Worm (Caenorhabditis elegans) whole organism, L4 larva: ENCODE results near the gene Y46E12A.5.
A peak's percentile ranks its signal among the peaks of the same experiment; 100 is the strongest.

Source experiments
- D1046.2 ChIP-seq: fragments of 200-800 bp; sonication (Bioruptor generic); IDR thresholded peaks from 2 replicates; pipeline ENCODE4 v1.3.6; 2022; ENCODE audit warnings: missing genetic modification characterization, missing compliant biosample characterization
- F10B5.3 ChIP-seq: sonication (generic microtip); optimal IDR thresholded peaks from 2 replicates; lab custom pipeline; 2016; ENCODE audit warnings: mild to moderate bottlenecking, missing genetic modification characterization, missing compliant biosample characterization
- F37D6.2 ChIP-seq: sonication (generic microtip); optimal IDR thresholded peaks from 2 replicates; lab custom pipeline; 2016; ENCODE audit warnings: mild to moderate bottlenecking, missing genetic modification characterization, missing compliant biosample characterization
- F44E2.7 ChIP-seq: fragments of 200-800 bp; sonication (Bioruptor generic); IDR thresholded peaks from 2 replicates; pipeline ENCODE4 v2.1.2; 2022; ENCODE audit warnings: missing genetic modification characterization, missing compliant biosample characterization
- Y48G9A.11 ChIP-seq: fragments of 200-800 bp; sonication (Bioruptor generic); IDR thresholded peaks from 2 replicates; pipeline ENCODE4 v1.3.6; 2022; ENCODE audit warnings: missing genetic modification reagents, missing genetic modification characterization, missing compliant biosample characterization
- ZK546.5 ChIP-seq, 2 experiments: sonication (generic microtip); optimal IDR thresholded peaks; 2 replicates each; lab custom pipeline; 2017; ENCODE audit warnings: missing biosample characterization in 2 of 2, missing genetic modification characterization in 2 of 2
- aha-1 ChIP-seq: fragments of 150-350 bp; peaks from one replicate; lab custom pipeline; 2014; ENCODE audit warnings: missing biosample characterization, missing genetic modification characterization
- aly-2 ChIP-seq: sonication (generic microtip); optimal IDR thresholded peaks from 2 replicates; lab custom pipeline; 2018; ENCODE audit warnings: missing biosample characterization, missing genetic modification characterization
- arid-1 ChIP-seq: fragments of 200-800 bp; sonication (Bioruptor generic); conservative IDR thresholded peaks from 2 replicates; pipeline ENCODE4 v1.3.6; 2022; ENCODE audit warnings: missing genetic modification reagents, missing genetic modification characterization, missing compliant biosample characterization
- ceh-62 ChIP-seq: sonication (generic microtip); optimal IDR thresholded peaks from 2 replicates; lab custom pipeline; 2017; ENCODE audit warnings: missing biosample characterization, missing genetic modification characterization
- ceh-82 ChIP-seq: sonication (generic microtip); optimal IDR thresholded peaks from 2 replicates; lab custom pipeline; 2017; ENCODE audit warnings: missing biosample characterization, missing genetic modification characterization
- daf-8 ChIP-seq: fragments of 200-800 bp; sonication (Bioruptor generic); IDR thresholded peaks from 2 replicates; pipeline ENCODE4 v1.3.6; 2022; ENCODE audit warnings: missing genetic modification characterization, missing compliant biosample characterization
- dmd-6 ChIP-seq: fragments of 200-800 bp; sonication (Bioruptor generic); IDR thresholded peaks from 2 replicates; pipeline ENCODE4 v1.3.6; 2022; ENCODE audit warnings: missing genetic modification reagents, missing genetic modification characterization, missing compliant biosample characterization
- dmd-8 ChIP-seq: fragments of 200-800 bp; sonication (Bioruptor generic); IDR thresholded peaks from 2 replicates; pipeline ENCODE4 v1.3.6; 2022; ENCODE audit warnings: missing genetic modification characterization, missing compliant biosample characterization
- dmd-9 ChIP-seq: fragments of 200-800 bp; sonication (Bioruptor generic); IDR thresholded peaks from 2 replicates; pipeline ENCODE4 v1.3.6; 2022; ENCODE audit warnings: missing genetic modification reagents, missing genetic modification characterization, missing compliant biosample characterization
- dpl-1 ChIP-seq: fragments of 150-350 bp; optimal IDR thresholded peaks from 2 replicates; lab custom pipeline; 2014; ENCODE audit warnings: missing biosample characterization, missing genetic modification reagents, missing genetic modification characterization
- dve-1 ChIP-seq: sonication (generic microtip); optimal IDR thresholded peaks from 2 replicates; lab custom pipeline; 2017; ENCODE audit warnings: antibody characterized with exemption, mild to moderate bottlenecking, missing genetic modification characterization, missing compliant biosample characterization; ENCODE audit not compliant: insufficient read depth
- egl-27 ChIP-seq: sonication (generic microtip); optimal IDR thresholded peaks from 3 replicates; lab custom pipeline; 2017; ENCODE audit warnings: missing biosample characterization, missing genetic modification reagents, missing genetic modification characterization
- egl-43 ChIP-seq: fragments of 200-800 bp; sonication (Bioruptor generic); IDR thresholded peaks from 2 replicates; pipeline ENCODE4 v1.3.6; 2022; ENCODE audit warnings: missing genetic modification reagents, missing genetic modification characterization, missing compliant biosample characterization
- fkh-10 ChIP-seq: fragments of 150-350 bp; optimal IDR thresholded peaks from 2 replicates; lab custom pipeline; 2014; ENCODE audit warnings: missing biosample characterization, missing genetic modification reagents, missing genetic modification characterization
- hif-1 ChIP-seq, 2 experiments: sonication (generic microtip); optimal IDR thresholded peaks; 2 replicates each; lab custom pipeline; 2016 to 2017; ENCODE audit warnings: missing compliant biosample characterization in 2 of 2, missing genetic modification characterization in 2 of 2, missing genetic modification reagents in 2 of 2, missing genotype in 2 of 2, mild to moderate bottlenecking in 1 of 2
- hlh-30 ChIP-seq: sonication (generic microtip); optimal IDR thresholded peaks from 2 replicates; lab custom pipeline; 2017; ENCODE audit warnings: antibody characterized with exemption, mild to moderate bottlenecking, missing genetic modification characterization, missing compliant biosample characterization; ENCODE audit not compliant: insufficient read depth
- hmg-1.1 ChIP-seq: fragments of 200-800 bp; sonication (Bioruptor generic); IDR thresholded peaks from 2 replicates; pipeline ENCODE4 v1.3.6; 2022; ENCODE audit warnings: missing genetic modification reagents, missing genetic modification characterization, missing compliant biosample characterization
- lim-7 ChIP-seq: fragments of 200-800 bp; sonication (Bioruptor generic); IDR thresholded peaks from 2 replicates; pipeline ENCODE4 v1.3.6; 2022; ENCODE audit warnings: missing genetic modification characterization, missing compliant biosample characterization
- lin-1 ChIP-seq: fragments of 200-800 bp; sonication (Bioruptor generic); IDR thresholded peaks from 2 replicates; pipeline ENCODE4 v1.3.6; 2022; ENCODE audit warnings: missing genetic modification reagents, missing genetic modification characterization, missing compliant biosample characterization
- lin-13 ChIP-seq: fragments of 150-350 bp; optimal IDR thresholded peaks from 2 replicates; lab custom pipeline; 2014; ENCODE audit warnings: missing biosample characterization, missing genetic modification reagents, missing genetic modification characterization
- lin-15B ChIP-seq: fragments of 150-350 bp; sonication (generic microtip); optimal IDR thresholded peaks from 3 replicates; lab custom pipeline; 2014; ENCODE audit warnings: missing biosample characterization, missing genetic modification characterization
- lin-29 ChIP-seq: fragments of 200-800 bp; sonication (Bioruptor generic); IDR thresholded peaks from 2 replicates; pipeline ENCODE4 v1.3.6; 2022; ENCODE audit warnings: missing genetic modification reagents, missing genetic modification characterization, missing compliant biosample characterization
- lin-38 ChIP-seq: fragments of 200-800 bp; sonication (Bioruptor generic); IDR thresholded peaks from 2 replicates; pipeline ENCODE4 v1.3.6; 2022; ENCODE audit warnings: missing genetic modification reagents, missing genetic modification characterization, missing compliant biosample characterization
- lin-39 ChIP-seq: fragments of 150-350 bp; optimal IDR thresholded peaks from 2 replicates; lab custom pipeline; 2014; ENCODE audit warnings: missing biosample characterization, missing genetic modification reagents, missing genetic modification characterization
- lsy-2 ChIP-seq, 2 experiments: fragments of 150-350 bp in 1 of 2; sonication (generic microtip) in 1 of 2; optimal IDR thresholded peaks; 2 replicates each; lab custom pipeline; 2014 to 2017; ENCODE audit warnings: missing biosample characterization in 2 of 2, missing genetic modification characterization in 2 of 2
- madf-5 ChIP-seq, 2 experiments: fragments of 200-800 bp; sonication (Bioruptor generic); IDR thresholded peaks; 2 replicates each; pipeline ENCODE4 v1.3.6; 2022; ENCODE audit warnings: missing compliant biosample characterization in 2 of 2, missing genetic modification characterization in 2 of 2
- mes-2 ChIP-seq: sonication (generic microtip); optimal IDR thresholded peaks from 2 replicates; lab custom pipeline; 2016; ENCODE audit warnings: missing genotype, mild to moderate bottlenecking, missing genetic modification characterization, missing compliant biosample characterization; ENCODE audit not compliant: poor library complexity, severe bottlenecking
- mxl-3 ChIP-seq: fragments of 200-800 bp; sonication (Bioruptor generic); optimal IDR thresholded peaks from 2 replicates; lab custom pipeline; 2018; ENCODE audit warnings: mild to moderate bottlenecking, missing genetic modification characterization, missing compliant biosample characterization
- nhr-11 ChIP-seq: fragments of 150-350 bp; optimal IDR thresholded peaks from 2 replicates; lab custom pipeline; 2014; ENCODE audit warnings: missing biosample characterization, missing genetic modification characterization
- nhr-111 ChIP-seq: fragments of 200-800 bp; sonication (Bioruptor generic); optimal IDR thresholded peaks from 2 replicates; lab custom pipeline; 2018; ENCODE audit warnings: mild to moderate bottlenecking, missing genetic modification characterization, missing compliant biosample characterization
- nhr-77 ChIP-seq: fragments of 150-350 bp; optimal IDR thresholded peaks from 2 replicates; lab custom pipeline; 2014; ENCODE audit warnings: missing biosample characterization, missing genetic modification characterization
- pha-4 ChIP-seq, 2 experiments: fragments of 150-350 bp in 1 of 2; fragments of 200-800 bp in 1 of 2; sonication (Bioruptor generic) in 1 of 2; IDR thresholded peaks in 1 of 2; optimal IDR thresholded peaks in 1 of 2; 2 replicates each; pipeline versions ENCODE4 v1.3.6 to Lab custom; 2014 to 2022; ENCODE audit warnings: missing genetic modification characterization in 2 of 2, missing genetic modification reagents in 2 of 2, missing biosample characterization in 1 of 2, missing compliant biosample characterization in 1 of 2
- pqm-1 ChIP-seq: sonication (generic microtip); optimal IDR thresholded peaks from 2 replicates; lab custom pipeline; 2017; ENCODE audit warnings: missing biosample characterization, missing genetic modification characterization
- sdz-12 ChIP-seq: fragments of 200-800 bp; sonication (Bioruptor generic); optimal IDR thresholded peaks from 2 replicates; lab custom pipeline; 2018; ENCODE audit warnings: mild to moderate bottlenecking, missing genetic modification characterization, missing compliant biosample characterization
- set-16 ChIP-seq: fragments of 200-800 bp; sonication (Bioruptor generic); IDR thresholded peaks from 2 replicates; pipeline ENCODE4 v1.3.6; 2022; ENCODE audit warnings: missing genetic modification reagents, missing genetic modification characterization, missing compliant biosample characterization
- skn-1 ChIP-seq: fragments of 150-350 bp; optimal IDR thresholded peaks from 2 replicates; lab custom pipeline; 2014; ENCODE audit warnings: missing biosample characterization, missing genetic modification characterization
- spr-3 ChIP-seq: fragments of 200-800 bp; sonication (Bioruptor generic); optimal IDR thresholded peaks from 2 replicates; lab custom pipeline; 2018; ENCODE audit warnings: mild to moderate bottlenecking, missing genetic modification characterization, missing compliant biosample characterization
- tag-97 ChIP-seq: fragments of 200-800 bp; sonication (Bioruptor generic); IDR thresholded peaks from 2 replicates; pipeline ENCODE4 v1.3.6; 2022; ENCODE audit warnings: missing genetic modification characterization, missing compliant biosample characterization
- tra-1 ChIP-seq: fragments of 200-800 bp; sonication (Bioruptor generic); IDR thresholded peaks from 2 replicates; pipeline ENCODE4 v1.3.6; 2022; ENCODE audit warnings: missing genetic modification reagents, missing genetic modification characterization, missing compliant biosample characterization
- unc-39 ChIP-seq: sonication (generic microtip); optimal IDR thresholded peaks from 2 replicates; lab custom pipeline; 2017; ENCODE audit warnings: missing biosample characterization, missing genetic modification characterization
- vab-7 ChIP-seq: fragments of 200-800 bp; sonication (Bioruptor generic); IDR thresholded peaks from 2 replicates; pipeline ENCODE4 v1.3.6; 2022; ENCODE audit warnings: missing genetic modification reagents, missing genetic modification characterization, missing compliant biosample characterization
- zfp-2 ChIP-seq: sonication (generic microtip); optimal IDR thresholded peaks from 2 replicates; lab custom pipeline; 2016; ENCODE audit warnings: mild to moderate bottlenecking, missing genetic modification characterization, missing compliant biosample characterization
- ztf-11 ChIP-seq: fragments of 150-350 bp; optimal IDR thresholded peaks from 2 replicates; lab custom pipeline; 2014; ENCODE audit warnings: missing biosample characterization, missing genetic modification characterization

Y46E12A.5 gene

ce11 chrIII:1743488-1744020 lies 14.5 kb downstream of the Y46E12A.5 start:
- TF ChIP-seq aha-1 (peak; percentile 51), mes-2 (no peak), aly-2 (tag; lab: Kevin White, UChicago) (no peak), dpl-1 (GFP tag; lab: Kevin White, UChicago) (no peak)

DNA sequence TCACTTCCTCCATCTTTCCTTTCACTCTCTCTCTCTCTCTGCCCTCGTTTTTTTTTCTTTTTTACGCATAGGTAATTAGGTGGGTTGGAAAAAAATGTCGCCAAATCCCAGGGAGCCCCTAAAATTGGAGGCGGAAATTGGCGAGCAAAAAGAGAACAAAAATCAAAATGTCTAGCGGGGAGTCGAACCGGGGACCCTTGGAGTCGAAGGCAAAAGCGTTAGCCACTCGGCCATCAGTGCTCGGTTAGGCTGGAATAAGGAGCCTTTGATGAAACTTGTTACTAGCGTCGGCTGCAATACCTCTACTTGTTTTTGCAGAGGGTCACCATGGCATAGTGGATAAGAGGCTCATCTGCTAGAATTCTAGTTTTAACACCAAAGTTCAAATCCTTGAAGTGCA lies 15.0 kb downstream of the Y46E12A.5 start:
- no peak for TF ChIP-seq tag-97 (GFP tag; lab: Robert Waterston, UW)
- TF ChIP-seq ceh-62 (tag; lab: Kevin White, UChicago): no peak
- TF ChIP-seq lin-13 (GFP tag; lab: Kevin White, UChicago): peak; percentile 34
- no peak for TF ChIP-seq lin-29 (GFP tag; lab: Robert Waterston, UW)
- TF ChIP-seq daf-8: no peak
- TF ChIP-seq dve-1 (tag; lab: Kevin White, UChicago): no peak
- TF ChIP-seq nhr-111: no peak
- no peak for TF ChIP-seq sdz-12 (GFP tag; lab: Kevin White, UChicago)
- TF ChIP-seq spr-3 (GFP tag; lab: Kevin White, UChicago): no peak
- no peak for TF ChIP-seq lin-1 (GFP tag; lab: Robert Waterston, UW)
- peak; percentile 16; the same call in 1 of the 2 replicates for TF ChIP-seq tra-1 (GFP tag; lab: Robert Waterston, UW)
- no peak for TF ChIP-seq hif-1 (tag; optimal IDR thresholded peaks at IDR 0.05; lab: Kevin White, UChicago)
- peak; percentile 29; the same call in 1 of the 2 replicates for TF ChIP-seq vab-7 (GFP tag; lab: Robert Waterston, UW)
- peak; percentile 75 for TF ChIP-seq egl-43 (GFP tag; lab: Robert Waterston, UW)
- peak; percentile 34 for TF ChIP-seq mes-2
- TF ChIP-seq lim-7 (GFP tag; lab: Robert Waterston, UW): peak; percentile 66; the same call in 1 of the 2 replicates
- no peak for TF ChIP-seq madf-5 (GFP tag; IDR thresholded peaks at IDR 0.05; lab: Robert Waterston, UW)
- TF ChIP-seq skn-1 (tag; lab: Kevin White, UChicago): no peak
- no peak for TF ChIP-seq F10B5.3 (tag; lab: Kevin White, UChicago)
- TF ChIP-seq lin-38 (GFP tag; lab: Robert Waterston, UW): peak; percentile 45
- TF ChIP-seq set-16: peak; percentile 33
- TF ChIP-seq dmd-6 (GFP tag; lab: Robert Waterston, UW): no peak
- no peak for TF ChIP-seq zfp-2 (tag; lab: Kevin White, UChicago)
- 0 out of 2 replicates have a peak, but pooled peaks have one; percentile 21 for TF ChIP-seq pha-4 (GFP tag; IDR thresholded peaks at IDR 0.05; lab: Robert Waterston, UW)
- no peak for TF ChIP-seq pha-4 (tag; optimal IDR thresholded peaks at IDR 0.05; lab: Kevin White, UChicago)
- no peak for TF ChIP-seq lin-15B (tag; lab: Kevin White, UChicago)
- TF ChIP-seq F44E2.7 (GFP tag; lab: Robert Waterston, UW): 0 out of 2 replicates have a peak, but pooled peaks have one; percentile 11
- TF ChIP-seq pqm-1 (tag; lab: Kevin White, UChicago): no peak
- TF ChIP-seq lsy-2 (tag; optimal IDR thresholded peaks at IDR 0.05; lab: Kevin White, UChicago): no peak
- TF ChIP-seq unc-39 (tag; lab: Kevin White, UChicago): no peak
- no peak for TF ChIP-seq nhr-77
- no peak for TF ChIP-seq F37D6.2 (tag; lab: Kevin White, UChicago)
- no peak for TF ChIP-seq egl-27 (tag; lab: Kevin White, UChicago)
- TF ChIP-seq lin-39 (tag; lab: Kevin White, UChicago): no peak
- no peak for TF ChIP-seq ZK546.5 (tag; optimal IDR thresholded peaks at IDR 0.05; lab: Kevin White, UChicago)
- TF ChIP-seq nhr-11 (tag; lab: Kevin White, UChicago): no peak
- no peak for TF ChIP-seq dmd-9
- TF ChIP-seq Y48G9A.11 (GFP tag; lab: Robert Waterston, UW): no peak
- no peak for TF ChIP-seq ztf-11 (tag; lab: Kevin White, UChicago)
- TF ChIP-seq arid-1 (GFP tag; lab: Robert Waterston, UW): no peak
- TF ChIP-seq fkh-10: no peak
- TF ChIP-seq hmg-1.1 (GFP tag; lab: Robert Waterston, UW): no peak
- TF ChIP-seq hlh-30 (tag; lab: Kevin White, UChicago): no peak
- no peak for TF ChIP-seq dpl-1 (GFP tag; lab: Kevin White, UChicago)
- 0 out of 2 replicates have a peak, but pooled peaks have one; percentile 32 for TF ChIP-seq D1046.2 (GFP tag; lab: Robert Waterston, UW)
- TF ChIP-seq mxl-3 (GFP tag; lab: Kevin White, UChicago): no peak
- TF ChIP-seq dmd-8 (GFP tag; lab: Robert Waterston, UW): no peak
- no peak for TF ChIP-seq ceh-82
